Fruit fly (Drosophila melanogaster): Measurements from ENCODE around the gene FoxK.

The FoxK gene

dm6 chr3L:11084557-11085231 is 35.9 kb downstream of the FoxK start (continued):
- TF ChIP-seq CG4617 (GFP tag; optimal IDR thresholded peaks at IDR 0.05; ENCODE audit: borderline replicate concordance) (peak; percentile 93), CG16815 (GFP tag; optimal IDR thresholded peaks at IDR 0.05) (peak; percentile 92), nerfin-1 (tag; optimal IDR thresholded peaks at IDR 0.05) (peak; percentile 93), CG12942 (GFP tag; optimal IDR thresholded peaks at IDR 0.05) (peak; percentile 96), Dp (GFP tag; optimal IDR thresholded peaks at IDR 0.05) (peak; percentile 12), HmgD (GFP tag; optimal IDR thresholded peaks at IDR 0.05) (peak; percentile 82), HLH4C (GFP tag; IDR thresholded peaks at IDR 0.05; ENCODE audit: partially characterized antibody) (no peak), Abd-B (GFP tag; optimal IDR thresholded peaks at IDR 0.05) (peak; percentile 95), HmgZ (tag; optimal IDR thresholded peaks at IDR 0.05) (peak; percentile 94), Atf3 (GFP tag; optimal IDR thresholded peaks at IDR 0.05) (peak; percentile 97), Hr51 (GFP tag; optimal IDR thresholded peaks at IDR 0.05) (peak; percentile 93 to 97), dmrt11E (tag; optimal IDR thresholded peaks at IDR 0.05) (peak; percentile 98), grau (tag; optimal IDR thresholded peaks at IDR 0.05) (peak; percentile 93), Drgx (GFP tag; IDR thresholded peaks at IDR 0.05) (peak; percentile 99), al (GFP tag; IDR thresholded peaks at IDR 0.05) (peak; percentile 84), Lhr (GFP tag; optimal IDR thresholded peaks at IDR 0.05) (peak; percentile 93), Doc3 (GFP tag; IDR thresholded peaks at IDR 0.05; ENCODE audit: partially characterized antibody) (no peak), dati (GFP tag; IDR thresholded peaks at IDR 0.05) (peak; percentile 90), CG6175 (GFP tag; IDR thresholded peaks at IDR 0.05) (peak; percentile 75; the same call in 2 of the 3 replicates), zen2 (GFP tag; IDR thresholded peaks at IDR 0.05; ENCODE audit: partially characterized antibody) (no peak), vnd (GFP tag; IDR thresholded peaks at IDR 0.05; ENCODE audit: partially characterized antibody) (no peak), CG15514 (GFP tag; optimal IDR thresholded peaks at IDR 0.05) (peak; percentile 83), HLH54F (GFP tag; optimal IDR thresholded peaks at IDR 0.05) (peak; percentile 91), gt (GFP tag; IDR thresholded peaks at IDR 0.05) (peak; percentile 83), tna (GFP tag; IDR thresholded peaks at IDR 0.05; ENCODE audit: partially characterized antibody) (no peak), gsb (GFP tag; IDR thresholded peaks at IDR 0.05) (peak; percentile 82), insv (GFP tag; optimal IDR thresholded peaks at IDR 0.05) (peak in 1 of 2 experiments; percentile 70), CG13123 (GFP tag; optimal IDR thresholded peaks at IDR 0.05) (peak; percentile 92), CG2875 (GFP tag; optimal IDR thresholded peaks at IDR 0.05) (peak; percentile 96), Rfx (GFP tag; IDR thresholded peaks at IDR 0.05) (peak; percentile 95), CG17385 (GFP tag; optimal IDR thresholded peaks at IDR 0.05) (peak; percentile 95), tx (GFP tag; optimal IDR thresholded peaks at IDR 0.05) (peak; percentile 93), esg (GFP tag; conservative IDR thresholded peaks at IDR 0.05) (peak; percentile 93), HLH3B (GFP tag; IDR thresholded peaks at IDR 0.05) (peak; percentile 98), CG4707 (GFP tag; optimal IDR thresholded peaks at IDR 0.05) (peak; percentile 94), exex (tag; optimal IDR thresholded peaks at IDR 0.05) (peak; percentile 22), CG17802 (tag; optimal IDR thresholded peaks at IDR 0.05) (peak; percentile 75), Dref (GFP tag; IDR thresholded peaks at IDR 0.05) (no peak), Ptx1 (GFP tag; IDR thresholded peaks at IDR 0.05) (peak; percentile 97), amos (GFP tag; IDR thresholded peaks at IDR 0.05; ENCODE audit: partially characterized antibody) (no peak), CG11560 (tag; IDR thresholded peaks at IDR 0.05) (peak; percentile 74), NfI (GFP tag; optimal IDR thresholded peaks at IDR 0.05) (peak; percentile 95), chinmo (GFP tag; IDR thresholded peaks at IDR 0.05; ENCODE audit: partially characterized antibody) (peak; percentile 73; the same call in 1 of the 4 replicates), CG7556 (GFP tag; optimal IDR thresholded peaks at IDR 0.05) (peak; percentile 96), ci (GFP tag; IDR thresholded peaks at IDR 0.05) (peak; percentile 99), caup (GFP tag; optimal IDR thresholded peaks at IDR 0.05; ENCODE audit: severe bottlenecking) (peak; percentile 92), wdn (GFP tag; IDR thresholded peaks at IDR 0.05) (peak; percentile 84), Six4 (GFP tag; optimal IDR thresholded peaks at IDR 0.05) (peak; percentile 96)
